Worm (Caenorhabditis elegans) whole organism, L1 larva: ENCODE results near the gene str-208.

Experiments
- blmp-1 ChIP-seq: fragments of 150-350 bp; optimal IDR thresholded peaks from 2 replicates; lab custom pipeline; 2014; ENCODE audit warnings: missing biosample characterization, missing genetic modification characterization
- ceh-82 ChIP-seq, 3 experiments: fragments of 150-350 bp in 1 of 3; sonication (generic microtip) in 2 of 3; optimal IDR thresholded peaks; 2 replicates each; lab custom pipeline; 2014 to 2017; ENCODE audit warnings: missing biosample characterization in 3 of 3, missing genetic modification characterization in 3 of 3
- nhr-77 ChIP-seq: fragments of 150-350 bp; optimal IDR thresholded peaks from 2 replicates; lab custom pipeline; 2014; ENCODE audit warnings: missing biosample characterization, missing genetic modification characterization

DNA sequence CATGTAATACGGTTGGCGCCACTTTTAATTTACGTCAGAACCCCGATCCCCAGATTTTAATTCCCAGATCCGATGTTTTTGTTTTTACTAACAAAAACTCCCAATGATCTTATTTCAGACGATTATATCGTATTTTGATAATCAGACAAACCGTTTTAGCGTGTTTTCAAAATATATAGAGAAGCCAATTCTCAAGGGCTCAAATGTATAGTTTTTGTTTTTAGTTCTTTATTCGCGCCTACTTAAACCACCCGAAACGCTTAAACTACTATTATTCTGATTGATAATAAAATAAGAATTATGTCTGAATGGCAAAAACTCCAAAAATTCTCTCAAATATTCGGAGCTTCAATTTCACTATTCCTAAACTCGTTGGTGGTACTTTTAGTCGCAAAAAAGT is at the start of gene str-208:
- TF ChIP-seq blmp-1 (no peak), ceh-82 (tag; optimal IDR thresholded peaks at IDR 0.05; lab: Kevin White, UChicago) (no peak), nhr-77 (tag; lab: Kevin White, UChicago) (no peak)
